Fruit fly (Drosophila melanogaster) whole organism, wandering third instar larva: ENCODE results near the gene CG32683.

Experiments
- Abd-B ChIP-seq: fragments of >200 bp; optimal IDR thresholded peaks from 2 replicates; lab custom pipeline; 2017; ENCODE audit warnings: missing biosample characterization, missing genetic modification characterization
- CG9705 ChIP-seq: fragments of 200-800 bp; sonication (Bioruptor generic); optimal IDR thresholded peaks from 2 replicates; lab custom pipeline; 2018; ENCODE audit warnings: missing biosample characterization, mild to moderate bottlenecking, missing genetic modification characterization
- Dfd ChIP-seq: fragments of >200 bp; optimal IDR thresholded peaks from 2 replicates; lab custom pipeline; 2017; ENCODE audit warnings: missing biosample characterization, missing genetic modification characterization
- GATAd ChIP-seq: sonication (Bioruptor generic); optimal IDR thresholded peaks from 2 replicates; lab custom pipeline; 2016; ENCODE audit warnings: missing biosample characterization, missing genetic modification characterization
- HLH106 ChIP-seq: fragments of 200-800 bp; optimal IDR thresholded peaks from 3 replicates; lab custom pipeline; 2019; ENCODE audit warnings: missing biosample characterization, mild to moderate bottlenecking, missing genetic modification characterization, moderate library complexity
- Hnf4 ChIP-seq: fragments of 200-800 bp; sonication (Bioruptor generic); optimal IDR thresholded peaks from 2 replicates; lab custom pipeline; 2016; ENCODE audit warnings: missing biosample characterization, mild to moderate bottlenecking, missing genetic modification characterization
- Hr78 ChIP-seq: fragments of >200 bp; optimal IDR thresholded peaks from 2 replicates; lab custom pipeline; 2017; ENCODE audit warnings: missing biosample characterization, missing genetic modification characterization
- Hr83 ChIP-seq: fragments of 200-300 bp; sonication (Bioruptor generic); optimal IDR thresholded peaks from 2 replicates; lab custom pipeline; 2016; ENCODE audit warnings: missing biosample characterization, mild to moderate bottlenecking, missing genetic modification characterization, moderate library complexity; ENCODE audit not compliant: poor library complexity, severe bottlenecking
- Jra ChIP-seq: sonication (Bioruptor generic); optimal IDR thresholded peaks from 2 replicates; lab custom pipeline; 2016; ENCODE audit warnings: missing biosample characterization, missing genetic modification characterization
- Mio ChIP-seq: sonication (Bioruptor generic); optimal IDR thresholded peaks from 2 replicates; lab custom pipeline; 2016; ENCODE audit warnings: missing biosample characterization, missing genetic modification characterization
- Myc ChIP-seq: fragments of >200 bp; optimal IDR thresholded peaks from 2 replicates; lab custom pipeline; 2017
- N ChIP-seq: fragments of >200 bp; optimal IDR thresholded peaks from 2 replicates; lab custom pipeline; 2018; ENCODE audit warnings: missing biosample characterization, missing external identifiers, missing genetic modification characterization
- OdsH ChIP-seq: fragments of 200-800 bp; sonication (Bioruptor generic); optimal IDR thresholded peaks from 2 replicates; lab custom pipeline; 2016; ENCODE audit warnings: missing biosample characterization, mild to moderate bottlenecking, missing genetic modification characterization
- Rel ChIP-seq, 2 experiments: fragments of 200-800 bp; sonication (Bioruptor generic) in 1 of 2; optimal IDR thresholded peaks; 2 replicates in 1 of 2; 3 replicates in 1 of 2; lab custom pipeline; 2016 to 2019; ENCODE audit warnings: mild to moderate bottlenecking in 2 of 2, missing biosample characterization in 2 of 2, missing genetic modification characterization in 2 of 2, moderate library complexity in 1 of 2
- Sp1 ChIP-seq: fragments of 200-800 bp; sonication (Bioruptor generic); optimal IDR thresholded peaks from 3 replicates; lab custom pipeline; 2019; ENCODE audit warnings: missing biosample characterization, mild to moderate bottlenecking, missing genetic modification characterization, moderate library complexity
- br ChIP-seq: fragments of 200-800 bp; sonication (Bioruptor generic); optimal IDR thresholded peaks from 2 replicates; lab custom pipeline; 2016; ENCODE audit warnings: missing biosample characterization, missing genetic modification characterization
- brk ChIP-seq: fragments of 200-800 bp; sonication (Bioruptor generic); optimal IDR thresholded peaks from 2 replicates; lab custom pipeline; 2016; ENCODE audit warnings: missing biosample characterization, mild to moderate bottlenecking, missing genetic modification characterization
- dl ChIP-seq, 2 experiments: fragments of 175-275, 200-275 bp in 1 of 2; fragments of 200-275 bp in 1 of 2; sonication (Bioruptor generic); optimal IDR thresholded peaks; lab custom pipeline; 2018; ENCODE audit warnings: mild to moderate bottlenecking in 2 of 2, missing biosample characterization in 2 of 2, missing genetic modification characterization in 2 of 2, moderate library complexity in 2 of 2; ENCODE audit not compliant: partially characterized antibody in 2 of 2, insufficient read depth in 1 of 2
- dmrt93B ChIP-seq: fragments of 200-800 bp; sonication (Bioruptor generic); optimal IDR thresholded peaks from 2 replicates; lab custom pipeline; 2018; ENCODE audit warnings: missing biosample characterization, mild to moderate bottlenecking, missing genetic modification characterization
- dsf ChIP-seq: sonication (Bioruptor generic); optimal IDR thresholded peaks from 2 replicates; lab custom pipeline; 2016; ENCODE audit warnings: missing biosample characterization, missing genetic modification characterization, borderline replicate concordance
- ey ChIP-seq: fragments of 200-800 bp; sonication (Bioruptor generic); optimal IDR thresholded peaks from 2 replicates; lab custom pipeline; 2016; ENCODE audit warnings: missing biosample characterization, missing genetic modification characterization
- foxo ChIP-seq, 2 experiments: fragments of 200-800 bp; sonication (Bioruptor generic); optimal IDR thresholded peaks; 2 replicates in 1 of 2; 3 replicates in 1 of 2; lab custom pipeline; 2016 to 2017; ENCODE audit warnings: missing biosample characterization in 2 of 2, missing genetic modification characterization in 2 of 2
- fru ChIP-seq: fragments of 200-800 bp; sonication (Bioruptor generic); optimal IDR thresholded peaks from 3 replicates; lab custom pipeline; 2016; ENCODE audit warnings: missing biosample characterization, mild to moderate bottlenecking, missing genetic modification characterization
- h ChIP-seq: fragments of 200-800 bp; sonication (Bioruptor generic); optimal IDR thresholded peaks from 3 replicates; lab custom pipeline; 2016; ENCODE audit warnings: missing biosample characterization, mild to moderate bottlenecking, missing genetic modification characterization
- lola ChIP-seq: fragments of >200 bp; optimal IDR thresholded peaks from 2 replicates; lab custom pipeline; 2017; ENCODE audit warnings: missing biosample characterization, missing genetic modification characterization
- psq ChIP-seq: fragments of 200-800 bp; sonication (Bioruptor generic); optimal IDR thresholded peaks from 3 replicates; lab custom pipeline; 2017; ENCODE audit warnings: missing biosample characterization, mild to moderate bottlenecking, missing genetic modification characterization, moderate library complexity
- rgr ChIP-seq: fragments of 200-800 bp; sonication (Bioruptor generic); optimal IDR thresholded peaks from 3 replicates; lab custom pipeline; 2016; ENCODE audit warnings: missing biosample characterization, mild to moderate bottlenecking, missing genetic modification characterization
- sage ChIP-seq: fragments of 200-800 bp; sonication (Bioruptor generic); optimal IDR thresholded peaks from 2 replicates; lab custom pipeline; 2016; ENCODE audit warnings: missing biosample characterization, mild to moderate bottlenecking, missing genetic modification characterization
- sv ChIP-seq: fragments of 200-800 bp; sonication (Bioruptor generic); optimal IDR thresholded peaks from 3 replicates; lab custom pipeline; 2016; ENCODE audit warnings: missing biosample characterization, missing genetic modification characterization
- usp ChIP-seq: fragments of >200 bp; optimal IDR thresholded peaks from 2 replicates; lab custom pipeline; 2017; ENCODE audit warnings: missing biosample characterization, missing genetic modification characterization
- woc ChIP-seq: sonication (Bioruptor generic); optimal IDR thresholded peaks from 2 replicates; lab custom pipeline; 2016; ENCODE audit warnings: missing biosample characterization, mild to moderate bottlenecking, missing genetic modification characterization

The CG32683 gene

dm6 chrX:10464531-10464930, 9.8 kb upstream of the CG32683 start:
- TF ChIP-seq N (GFP tag; lab: Kevin White, UChicago) (no peak), Hnf4 (GFP tag; lab: Kevin White, UChicago) (no peak), br (GFP tag; lab: Kevin White, UChicago) (no peak), Dfd (peak; percentile 87)

dm6 chrX:10463056-10463710, 8.5 kb upstream of the CG32683 start:
- peak; percentile 19 for TF ChIP-seq h (GFP tag; lab: Kevin White, UChicago)
- peak; percentile 29 for TF ChIP-seq fru (GFP tag; lab: Kevin White, UChicago)
- peak; percentile 36 for TF ChIP-seq Hr83 (GFP tag; lab: Kevin White, UChicago)
- TF ChIP-seq CG9705 (GFP tag; lab: Kevin White, UChicago): no peak
- peak in 1 of 2 experiments; percentile 42 for TF ChIP-seq foxo (GFP tag; optimal IDR thresholded peaks at IDR 0.05; lab: Kevin White, UChicago)
- no peak for TF ChIP-seq Rel (GFP tag; optimal IDR thresholded peaks at IDR 0.05; lab: Kevin White, UChicago)
- TF ChIP-seq Rel (tag; optimal IDR thresholded peaks at IDR 0.05; lab: Kevin White, UChicago): peak; percentile 5
- TF ChIP-seq usp: no peak
- TF ChIP-seq Sp1: peak; percentile 14
- TF ChIP-seq dl (GFP tag; optimal IDR thresholded peaks at IDR 0.05; lab: Kevin White, UChicago; ENCODE audit: insufficient read depth in 1 of 2, partially characterized antibody in 2 of 2): no peak
- TF ChIP-seq ey (GFP tag; lab: Kevin White, UChicago): peak; percentile 0
- TF ChIP-seq HLH106: peak; percentile 16

- no peak for TF ChIP-seq foxo (GFP tag; optimal IDR thresholded peaks at IDR 0.05; lab: Kevin White, UChicago)
- TF ChIP-seq rgr: peak; percentile 14
- peak; percentile 3 for TF ChIP-seq Sp1
- TF ChIP-seq lola: no peak
- no peak for TF ChIP-seq Hnf4 (GFP tag; lab: Kevin White, UChicago)
- no peak for TF ChIP-seq Mio (GFP tag; lab: Kevin White, UChicago)
These were observed 7.2 kb upstream of the CG32683 start for dm6 chrX:10461938-10462337.

- TF ChIP-seq psq (peak; percentile 46), rgr (peak; percentile 75), Jra (no peak), CG9705 (GFP tag; lab: Kevin White, UChicago) (peak; percentile 58), Myc (lab: Kevin White, UChicago) (peak; percentile 45), dmrt93B (GFP tag; lab: Kevin White, UChicago) (peak; percentile 51), lola (no peak), Rel (GFP tag; optimal IDR thresholded peaks at IDR 0.05; lab: Kevin White, UChicago) (no peak), Rel (tag; optimal IDR thresholded peaks at IDR 0.05; lab: Kevin White, UChicago) (peak; percentile 65), OdsH (GFP tag; lab: Kevin White, UChicago) (peak; percentile 55), Hr83 (GFP tag; lab: Kevin White, UChicago) (peak; percentile 90), Abd-B (GFP tag; lab: Kevin White, UChicago) (no peak), foxo (GFP tag; optimal IDR thresholded peaks at IDR 0.05; lab: Kevin White, UChicago) (peak in 1 of 2 experiments; percentile 83), br (GFP tag; lab: Kevin White, UChicago) (peak; percentile 53), h (GFP tag; lab: Kevin White, UChicago) (peak; percentile 77), GATAd (GFP tag; lab: Kevin White, UChicago) (no peak), Sp1 (peak; percentile 56), HLH106 (peak; percentile 66), brk (no peak), sage (GFP tag; lab: Kevin White, UChicago) (peak; percentile 31), ey (GFP tag; lab: Kevin White, UChicago) (peak; percentile 48), woc (GFP tag; lab: Kevin White, UChicago) (peak; percentile 11), fru (GFP tag; lab: Kevin White, UChicago) (peak; percentile 62), Hr78 (GFP tag; lab: Kevin White, UChicago) (no peak), sv (GFP tag; lab: Kevin White, UChicago) (peak; percentile 51), dsf (GFP tag; lab: Kevin White, UChicago) (peak; percentile 39), dl (GFP tag; optimal IDR thresholded peaks at IDR 0.05; lab: Kevin White, UChicago; ENCODE audit: insufficient read depth in 1 of 2, partially characterized antibody in 2 of 2) (no peak)
- TF ChIP-seq, all 38 proteins: peak for 19
These were observed 5.9 kb upstream of the CG32683 start, which contains the start of gene Neb-cGP for dm6 chrX:10460506-10461114. Gene Neb-cGP, plus strand, starts transcription at chrX:10460736.
